Worm (Caenorhabditis elegans) whole organism, dauer: ENCODE results near the gene hal-3.

ENCODE experiments used
- unc-62 ChIP-seq: sonication (generic microtip); optimal IDR thresholded peaks from 2 replicates; lab custom pipeline; 2017; ENCODE audit warnings: missing biosample characterization, missing genetic modification reagents, missing genetic modification characterization

The hal-3 gene

DNA sequence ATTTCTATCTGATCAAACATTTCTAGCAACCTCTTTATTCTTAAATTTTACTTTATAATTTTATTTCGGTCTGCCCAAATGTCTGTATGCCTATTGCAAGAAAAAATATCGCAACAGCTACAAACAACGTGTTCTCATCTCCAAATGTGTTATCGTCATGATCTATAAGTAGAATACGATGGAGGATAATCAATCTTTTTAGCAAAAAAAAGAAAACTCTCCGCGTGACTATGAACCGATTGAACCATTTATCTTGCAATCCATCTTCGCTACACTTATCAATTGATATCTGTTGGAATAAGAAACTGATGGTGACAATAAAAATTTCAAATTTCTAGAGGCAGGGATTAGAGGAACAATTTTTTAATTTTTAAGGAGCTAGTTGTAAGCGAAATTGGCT is 11.0 kb downstream of the hal-3 start:
- TF ChIP-seq unc-62 (GFP tag; lab: Kevin White, UChicago): no peak

DNA sequence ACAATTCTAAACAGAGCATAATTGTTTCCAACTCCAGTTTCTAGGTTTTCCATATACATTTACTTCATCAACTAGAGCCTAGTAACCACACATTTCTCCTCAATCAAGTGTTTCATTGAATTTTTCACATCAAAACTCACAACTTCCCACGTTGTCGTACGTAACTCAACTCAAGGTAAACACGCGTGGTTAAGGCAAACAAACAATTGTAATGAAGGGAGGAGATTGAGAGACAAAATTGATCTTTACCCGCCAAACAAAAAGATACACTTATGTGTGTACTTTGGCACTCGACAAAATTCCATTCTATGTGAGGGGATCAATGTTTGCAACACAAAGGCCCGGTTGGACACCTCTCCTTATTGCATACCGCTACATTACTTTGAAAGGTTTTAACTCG is 11.6 kb downstream of the hal-3 start, which contains the start of gene nhr-19:
Gene nhr-19 (minus strand): TSS at position 191 of the 400 bp plus-strand sequence.
- no peak for TF ChIP-seq unc-62 (GFP tag; lab: Kevin White, UChicago)

DNA sequence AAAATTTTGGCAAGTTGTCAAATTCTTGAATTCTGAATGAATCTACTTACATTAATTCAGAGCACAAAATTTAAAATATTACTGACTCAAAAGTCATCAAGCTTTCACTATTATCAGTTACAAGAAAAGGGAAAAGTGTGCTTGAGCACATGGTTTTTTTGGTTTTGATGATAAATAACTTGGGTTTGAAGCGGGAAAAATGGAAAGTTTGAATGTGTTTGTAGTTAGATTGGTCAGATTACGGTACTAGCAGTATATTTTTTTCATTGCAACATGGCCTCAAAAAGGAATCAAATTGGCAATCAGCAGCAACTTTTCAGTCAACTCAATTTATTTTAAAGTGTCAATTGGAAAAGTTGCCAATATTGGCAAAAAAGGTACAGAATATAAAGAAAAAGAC is 12.2 kb downstream of the hal-3 start:
- no peak for TF ChIP-seq unc-62 (GFP tag; lab: Kevin White, UChicago)

DNA sequence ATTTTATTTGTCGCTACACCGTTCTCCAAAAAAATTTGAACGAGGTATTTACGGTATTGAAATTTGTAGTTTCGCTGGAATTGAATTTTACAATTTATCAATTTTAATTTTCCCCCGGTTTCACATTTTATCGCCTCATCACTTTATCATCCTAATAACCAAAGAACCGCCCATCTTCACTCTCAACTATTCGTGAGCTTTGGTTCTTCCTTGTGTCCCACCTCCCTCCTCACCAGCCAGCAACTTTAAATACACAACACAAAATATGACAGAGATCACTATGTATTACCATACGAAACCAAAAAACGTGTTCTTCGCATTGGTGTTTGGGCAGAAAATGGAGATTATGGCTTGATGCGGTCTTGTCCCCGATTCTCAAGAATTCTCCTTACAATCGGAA is 12.9 kb downstream of the hal-3 start:
- no peak for TF ChIP-seq unc-62 (GFP tag; lab: Kevin White, UChicago)

DNA sequence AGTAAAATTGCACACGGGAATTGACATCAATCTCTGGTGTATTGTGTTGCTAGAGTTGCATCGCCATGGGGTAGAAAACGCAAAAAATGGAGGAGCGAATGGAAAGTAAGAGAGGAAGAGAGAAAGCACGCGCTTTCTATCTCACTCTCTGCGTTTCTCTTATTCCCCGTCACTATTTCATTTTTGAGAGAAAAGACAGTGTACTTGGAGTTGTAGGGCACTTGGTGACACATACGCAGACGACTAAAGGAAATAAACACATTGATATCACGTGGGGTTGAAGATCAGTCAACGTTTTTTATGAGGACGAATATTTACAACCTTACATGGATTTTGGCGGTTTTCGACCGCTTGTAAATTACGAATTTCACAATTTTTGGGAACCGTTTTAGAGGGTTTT is 13.5 kb downstream of the hal-3 start:
- no peak for TF ChIP-seq unc-62 (GFP tag; lab: Kevin White, UChicago)

DNA sequence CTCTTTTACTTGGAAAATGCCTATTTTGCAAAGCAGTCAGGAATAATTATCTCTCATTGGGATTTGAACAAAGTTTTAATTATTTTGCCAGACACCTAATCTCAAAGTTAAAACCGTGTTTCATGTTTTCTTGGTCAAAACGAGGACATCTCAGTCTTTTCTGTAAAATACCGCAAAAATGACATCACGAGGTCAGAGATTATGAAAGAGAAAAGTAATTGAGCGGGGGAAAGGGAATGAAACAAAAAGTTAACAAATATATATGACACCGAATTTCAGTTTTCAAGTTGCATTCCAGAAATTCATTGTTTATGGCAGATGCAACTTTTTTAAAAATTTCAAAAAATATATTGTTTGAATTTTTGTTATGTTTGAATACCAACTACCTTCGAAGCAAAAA is 14.4 kb downstream of the hal-3 start:
- TF ChIP-seq unc-62 (GFP tag; lab: Kevin White, UChicago): no peak

DNA sequence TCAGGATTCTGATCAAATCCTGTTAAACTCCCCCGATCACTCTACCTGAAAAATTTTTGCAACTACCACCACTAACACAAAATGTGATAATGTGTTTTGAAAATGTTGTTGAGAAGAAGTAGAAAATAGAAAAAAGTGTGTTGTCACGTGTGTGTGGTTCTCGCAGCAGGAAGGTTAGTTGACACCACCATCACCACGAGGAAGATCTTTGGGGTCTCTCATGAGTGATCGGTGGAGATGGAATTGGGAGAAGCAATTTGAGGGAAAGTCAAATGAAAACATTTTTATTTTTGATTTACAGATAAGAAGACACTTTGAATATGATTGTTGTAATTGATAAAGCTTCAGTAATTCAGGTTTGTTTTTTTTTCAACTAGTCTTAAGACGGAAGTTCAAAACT is 15.2 kb downstream of the hal-3 start:
- TF ChIP-seq unc-62 (GFP tag; lab: Kevin White, UChicago): no peak

DNA sequence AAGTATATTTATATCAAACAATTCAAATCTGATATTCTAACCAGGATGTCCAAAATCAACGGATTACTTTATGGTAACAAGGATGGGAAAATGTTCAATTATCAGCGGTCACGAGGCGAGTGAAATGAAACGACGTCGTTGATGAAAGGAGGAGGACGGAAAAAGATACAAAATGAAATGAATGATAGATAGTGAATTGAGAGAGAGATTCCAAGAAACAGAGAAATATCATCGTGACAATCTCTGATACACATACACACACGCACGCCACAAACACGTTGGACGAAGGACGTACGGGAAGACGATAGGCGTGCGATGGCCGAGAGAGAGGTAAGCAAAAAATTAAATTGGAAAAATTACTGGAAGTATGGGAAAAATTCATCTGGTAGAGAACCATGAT is 15.9 kb downstream of the hal-3 start:
- no peak for TF ChIP-seq unc-62 (GFP tag; lab: Kevin White, UChicago)

DNA sequence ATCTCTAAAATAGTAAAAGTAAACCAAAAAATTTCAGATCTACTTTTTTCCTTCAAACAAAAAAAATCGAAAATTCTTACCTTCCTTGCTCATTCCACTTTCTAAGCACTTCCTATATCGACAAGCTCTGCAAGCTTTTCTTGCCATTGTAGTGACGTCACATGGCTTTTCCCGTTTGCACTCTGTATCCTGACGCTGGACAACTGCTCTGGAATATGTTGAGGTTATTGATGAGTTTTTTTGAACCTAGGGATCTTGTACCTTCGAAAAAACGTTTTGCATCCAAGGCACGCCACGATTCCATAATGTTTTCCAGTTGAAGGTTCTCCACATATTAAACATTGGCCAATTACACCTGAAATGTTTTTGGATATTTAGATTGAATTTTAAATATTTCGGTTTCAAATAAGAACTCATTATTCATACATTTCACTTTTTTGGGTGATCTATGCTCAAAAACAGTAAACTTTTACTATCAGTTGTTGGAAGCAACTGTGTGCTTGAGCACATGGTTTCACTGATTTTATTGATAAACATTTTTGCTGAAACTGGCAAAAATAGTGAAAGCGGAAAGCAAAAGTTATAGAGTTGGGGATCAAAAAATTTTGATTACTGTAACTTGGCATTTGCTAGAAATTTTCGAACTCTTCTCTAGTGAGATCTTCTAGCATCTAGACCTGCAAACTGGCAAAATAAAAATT is 16.8 kb downstream of the hal-3 start:
- TF ChIP-seq unc-62 (GFP tag; lab: Kevin White, UChicago): no peak

DNA sequence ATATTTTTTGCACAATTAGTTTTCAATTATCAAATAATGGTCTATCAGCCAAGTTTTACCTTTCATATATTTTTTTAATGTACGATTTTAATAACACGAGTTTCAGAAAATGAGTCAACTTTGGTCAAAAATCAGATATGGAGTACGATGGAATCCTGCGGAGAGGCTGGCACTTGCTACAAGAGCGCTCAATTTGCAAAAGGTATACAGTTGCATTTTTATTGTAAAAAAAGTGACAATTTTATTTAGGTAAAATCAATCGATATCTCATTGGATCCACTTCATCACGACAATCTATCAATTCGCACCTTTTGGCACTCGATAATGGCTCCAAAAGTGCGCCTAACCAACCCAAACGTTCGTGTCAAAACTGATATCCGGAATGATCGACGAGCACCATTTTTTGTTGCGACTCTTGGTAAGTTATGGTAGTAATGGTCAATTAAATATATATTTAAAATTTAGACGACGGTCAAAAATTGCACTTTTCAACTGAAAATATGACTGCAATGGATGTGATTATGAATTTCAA is 19.3 kb downstream of the hal-3 start, which contains the start of gene mrpl-53:
Gene mrpl-53 (plus strand): TSS at position 107 of the 532 bp plus-strand sequence.
- no peak for TF ChIP-seq unc-62 (GFP tag; lab: Kevin White, UChicago)

DNA sequence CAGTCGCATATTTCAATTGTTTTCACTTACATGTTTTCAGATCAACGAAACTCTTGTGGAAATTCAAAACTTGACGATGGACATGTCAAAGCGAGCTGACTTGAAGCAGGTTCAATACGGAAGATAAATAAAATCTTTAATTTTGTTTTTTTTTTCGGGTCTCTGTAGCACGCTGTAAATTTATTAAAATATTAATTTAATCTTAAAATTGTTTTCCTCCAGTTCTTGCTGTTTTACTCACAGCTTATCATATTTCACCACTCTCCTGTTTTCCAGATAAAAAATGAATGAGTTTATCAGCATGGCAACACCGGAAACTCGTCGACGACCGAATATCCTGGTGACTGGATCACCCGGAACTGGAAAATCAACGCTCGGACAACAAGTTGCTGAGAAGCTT is 20.5 kb downstream of the hal-3 start, which contains the start of gene E02H1.6:
Gene E02H1.6 (plus strand): TSS at position 301 of the 400 bp plus-strand sequence.
- no peak for TF ChIP-seq unc-62 (GFP tag; lab: Kevin White, UChicago)

DNA sequence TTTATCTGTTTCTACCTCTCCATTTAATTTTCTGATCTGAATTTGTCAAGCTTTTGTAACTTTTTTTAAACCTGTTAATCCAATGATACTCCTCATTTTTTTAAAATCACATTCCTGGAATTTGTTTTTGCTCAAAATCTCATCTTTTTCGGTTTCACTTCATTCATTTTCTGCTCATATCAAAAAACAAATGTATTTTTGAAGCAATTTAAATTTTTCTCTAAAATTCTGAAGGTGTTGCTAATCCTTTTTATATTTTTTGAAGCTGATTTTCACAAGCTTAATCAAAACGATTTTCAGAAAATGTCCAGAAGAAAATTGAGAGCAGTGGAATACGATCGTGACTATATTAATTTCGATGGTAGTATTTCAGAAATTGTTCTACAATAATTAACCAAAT is 22.0 kb downstream of the hal-3 start, which contains the start of gene E02H1.5:
Gene E02H1.5 (plus strand): TSS at position 301 of the 400 bp plus-strand sequence.
- TF ChIP-seq unc-62 (GFP tag; lab: Kevin White, UChicago): no peak

DNA sequence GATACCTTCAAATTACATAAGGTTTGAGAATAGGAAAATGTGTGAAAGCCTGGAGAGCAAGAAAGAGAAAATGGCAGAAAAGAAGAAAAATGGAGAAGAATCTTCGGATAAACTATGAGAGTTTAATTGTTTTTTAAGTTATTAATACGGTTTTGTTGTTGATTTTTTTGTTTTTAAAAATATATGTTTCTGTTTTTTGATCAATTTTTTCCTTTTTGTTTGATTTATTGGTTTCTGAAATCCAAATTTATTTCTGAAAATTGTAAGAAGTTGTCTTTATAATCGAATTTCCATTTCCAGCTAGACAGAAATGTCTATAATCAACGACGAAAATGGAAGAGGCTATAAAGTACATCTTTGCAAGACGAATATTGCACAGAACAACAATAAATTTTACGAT is 24.2 kb downstream of the hal-3 start, which contains the start of gene parp-2:
Gene parp-2 (plus strand): TSS at position 301 of the 400 bp plus-strand sequence.
- no peak for TF ChIP-seq unc-62 (GFP tag; lab: Kevin White, UChicago)

DNA sequence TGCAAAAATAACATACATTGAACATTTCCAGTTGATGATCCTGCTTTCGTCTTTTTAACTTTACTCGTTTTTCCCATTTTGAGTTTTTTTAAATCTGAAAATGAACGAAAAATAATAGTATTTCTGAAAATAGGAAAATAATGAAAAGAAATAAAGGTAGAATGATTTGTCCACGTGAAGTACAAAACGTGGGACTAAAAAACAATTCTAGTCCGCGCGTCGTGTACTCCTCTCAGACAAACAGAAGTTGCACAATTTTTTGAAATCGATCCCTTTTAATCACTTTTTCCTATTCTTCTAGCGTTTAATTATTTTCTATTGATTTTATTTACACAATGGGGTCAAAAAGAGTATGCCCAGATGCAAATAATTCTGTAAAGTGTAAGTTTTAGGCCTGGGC is 25.9 kb downstream of the hal-3 start, which contains the start of the genes E02H1.1 and tag-124:
Gene E02H1.1 (minus strand): TSS at position 94 of the 400 bp plus-strand sequence.
Gene tag-124 (plus strand): TSS at position 222 of the 400 bp plus-strand sequence.
- TF ChIP-seq unc-62 (GFP tag; lab: Kevin White, UChicago): no peak

DNA sequence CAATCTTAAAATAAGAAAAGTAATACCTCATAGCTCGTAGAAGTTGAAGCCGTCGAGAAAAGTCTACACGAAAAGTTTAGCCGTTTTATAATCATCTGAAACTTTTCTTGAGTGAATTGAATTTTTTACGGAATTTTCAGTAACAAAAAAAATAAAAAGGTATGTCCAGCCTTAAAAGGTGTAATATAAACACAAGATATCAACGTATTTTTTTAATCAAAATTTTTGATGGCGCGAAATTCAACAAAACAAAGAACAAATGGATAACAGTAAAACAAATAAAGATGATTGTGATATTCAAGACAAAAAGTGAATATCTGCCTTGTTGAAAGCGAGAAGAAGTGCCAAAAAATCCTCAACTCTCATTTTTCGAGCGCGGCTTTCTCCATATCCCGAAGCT is 27.3 kb downstream of the hal-3 start, which contains the start of gene eral-1:
Gene eral-1 (minus strand): TSS at position 101 of the 400 bp plus-strand sequence.
- TF ChIP-seq unc-62 (GFP tag; lab: Kevin White, UChicago): no peak

DNA sequence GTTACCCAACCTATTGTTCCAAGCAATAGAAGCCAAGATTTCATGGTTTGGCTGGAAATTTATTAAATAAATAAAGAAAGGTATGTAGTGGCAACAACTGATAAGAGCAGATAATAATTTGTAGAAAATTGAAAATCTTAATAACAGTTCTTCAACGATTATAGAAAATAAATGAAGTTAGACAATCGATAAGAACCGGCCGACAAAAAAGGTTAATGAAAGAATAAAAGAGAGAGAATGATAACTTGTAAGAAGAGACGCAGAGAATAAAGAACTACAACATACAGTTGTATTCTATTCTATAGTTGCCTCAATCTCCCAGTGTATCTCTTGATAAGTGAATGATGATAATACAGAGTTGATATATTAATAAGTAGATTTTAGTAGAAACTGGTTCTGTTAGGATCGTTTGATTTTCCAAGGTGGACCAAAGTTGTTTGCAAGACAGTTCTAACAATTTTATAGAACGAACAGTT is 30.2 kb downstream of the hal-3 start, which contains the start of gene ugt-58:
Gene ugt-58 (minus strand): TSS at position 51 of the 476 bp plus-strand sequence.
- TF ChIP-seq unc-62 (GFP tag; lab: Kevin White, UChicago): no peak
